Fruit fly (Drosophila melanogaster) whole organism, embryonic: ENCODE data around the gene TwdlO.

Experiments
- C15 ChIP-seq: fragments of 200-800 bp; sonication (Bioruptor generic); IDR thresholded peaks from 3 replicates; pipeline ENCODE4 v1.3.6; 2022; ENCODE audit warnings: missing biosample characterization, missing genetic modification characterization
- CG10147 ChIP-seq: fragments of 200-800 bp; sonication (Bioruptor generic); optimal IDR thresholded peaks from 2 replicates; lab custom pipeline; 2019; ENCODE audit warnings: missing biosample characterization, mild to moderate bottlenecking, missing genetic modification characterization, moderate library complexity
- CG10959 ChIP-seq: fragments of 200-800 bp; sonication (Bioruptor generic); IDR thresholded peaks from 2 replicates; pipeline ENCODE4 v1.3.6; 2022; ENCODE audit warnings: missing biosample characterization, missing genetic modification characterization
- CG11247 ChIP-seq: fragments of 200-800 bp; sonication (Bioruptor generic); IDR thresholded peaks from 2 replicates; pipeline ENCODE4 v1.3.6; 2022; ENCODE audit warnings: missing biosample characterization, missing genetic modification characterization
- CG12299 ChIP-seq: fragments of 200-800 bp; sonication (Bioruptor generic); optimal IDR thresholded peaks from 2 replicates; lab custom pipeline; 2018; ENCODE audit warnings: missing biosample characterization, mild to moderate bottlenecking, missing genetic modification characterization
- CG1233 ChIP-seq: fragments of 200-800 bp; sonication (Bioruptor generic); optimal IDR thresholded peaks from 4 replicates; lab custom pipeline; 2018; ENCODE audit warnings: missing biosample characterization, mild to moderate bottlenecking, missing genetic modification characterization
- CG13287 ChIP-seq: fragments of 200-800 bp; sonication (Bioruptor generic); IDR thresholded peaks from 2 replicates; pipeline ENCODE4 v1.3.6; 2022; ENCODE audit warnings: missing biosample characterization, missing genetic modification characterization; ENCODE audit not compliant: partially characterized antibody
- CG14441 ChIP-seq: fragments of 200-800 bp; sonication (Bioruptor generic); IDR thresholded peaks from 2 replicates; pipeline ENCODE4 v1.3.6; 2022; ENCODE audit warnings: missing biosample characterization, missing genetic modification characterization
- CG16779 ChIP-seq: fragments of 200-800 bp; sonication (Bioruptor generic); IDR thresholded peaks from 2 replicates; pipeline ENCODE4 v1.3.6; 2022; ENCODE audit warnings: missing biosample characterization, missing genetic modification characterization
- CG17328 ChIP-seq: fragments of 200-800 bp; sonication (Bioruptor generic); IDR thresholded peaks from 2 replicates; pipeline ENCODE4 v1.3.6; 2022; ENCODE audit warnings: missing biosample characterization, missing genetic modification characterization
- CG1792 ChIP-seq: fragments of 200-800 bp; sonication (Bioruptor generic); optimal IDR thresholded peaks from 2 replicates; lab custom pipeline; 2016; ENCODE audit warnings: missing biosample characterization, missing genetic modification characterization
- CG18619 ChIP-seq: fragments of 200-800 bp; sonication (Bioruptor generic); optimal IDR thresholded peaks from 3 replicates; lab custom pipeline; 2017; ENCODE audit warnings: missing biosample characterization, mild to moderate bottlenecking, missing genetic modification characterization
- CG18764 ChIP-seq: fragments of 200-800 bp; sonication (Bioruptor generic); optimal IDR thresholded peaks from 3 replicates; lab custom pipeline; 2016; ENCODE audit warnings: missing biosample characterization, missing genetic modification characterization
- CG2120 ChIP-seq: fragments of 200-800 bp; sonication (Bioruptor generic); optimal IDR thresholded peaks from 3 replicates; lab custom pipeline; 2016; ENCODE audit warnings: missing biosample characterization, missing genetic modification characterization
- CG2678 ChIP-seq: fragments of 200-800 bp; sonication (Bioruptor generic); optimal IDR thresholded peaks from 3 replicates; lab custom pipeline; 2019; ENCODE audit warnings: missing biosample characterization, mild to moderate bottlenecking, missing genetic modification characterization, moderate library complexity
- CG30020 ChIP-seq: fragments of 200-800 bp; optimal IDR thresholded peaks from 2 replicates; lab custom pipeline; 2019; ENCODE audit warnings: missing biosample characterization, mild to moderate bottlenecking, missing genetic modification characterization, moderate library complexity
- CG30403 ChIP-seq: fragments of 200-800 bp; sonication (Bioruptor generic); optimal IDR thresholded peaks from 3 replicates; lab custom pipeline; 2016; ENCODE audit warnings: missing biosample characterization, missing genetic modification characterization
- CG4282 ChIP-seq: fragments of 200-800 bp; sonication (Bioruptor generic); optimal IDR thresholded peaks from 2 replicates; lab custom pipeline; 2016; ENCODE audit warnings: missing biosample characterization, missing genetic modification characterization
- CG4328 ChIP-seq: fragments of 200-800 bp; sonication (Bioruptor generic); optimal IDR thresholded peaks from 3 replicates; lab custom pipeline; 2017; ENCODE audit warnings: missing biosample characterization, missing genetic modification reagents, missing genetic modification characterization
- CG4730 ChIP-seq: fragments of 200-800 bp; sonication (Bioruptor generic); IDR thresholded peaks from 2 replicates; pipeline ENCODE4 v1.3.6; 2022; ENCODE audit warnings: missing biosample characterization, missing genetic modification characterization
- CG4820 ChIP-seq: fragments of 200-800 bp; sonication (Bioruptor generic); optimal IDR thresholded peaks from 3 replicates; lab custom pipeline; 2016; ENCODE audit warnings: missing biosample characterization, missing genetic modification characterization
- CG7839 ChIP-seq: fragments of 200-800 bp; sonication (Bioruptor generic); optimal IDR thresholded peaks from 3 replicates; lab custom pipeline; 2018; ENCODE audit warnings: missing biosample characterization, mild to moderate bottlenecking, missing genetic modification characterization, moderate library complexity
- Dbx ChIP-seq: fragments of 200-800 bp; sonication (Bioruptor generic); IDR thresholded peaks from 3 replicates; pipeline ENCODE4 v1.3.6; 2022; ENCODE audit warnings: missing biosample characterization, missing genetic modification characterization
- Deaf1 ChIP-seq: fragments of 200-800 bp; optimal IDR thresholded peaks from 3 replicates; lab custom pipeline; 2019; ENCODE audit warnings: missing biosample characterization, mild to moderate bottlenecking, missing genetic modification characterization, moderate library complexity
- HLH4C ChIP-seq: fragments of 200-800 bp; sonication (Bioruptor generic); IDR thresholded peaks from 3 replicates; pipeline ENCODE4 v1.3.6; 2022; ENCODE audit warnings: missing biosample characterization, missing genetic modification characterization; ENCODE audit not compliant: partially characterized antibody
- Hmx ChIP-seq: fragments of 200-800 bp; sonication (Bioruptor generic); optimal IDR thresholded peaks from 2 replicates; lab custom pipeline; 2016; ENCODE audit warnings: missing biosample characterization, missing genetic modification characterization
- Hr51 ChIP-seq, 2 experiments: fragments of 200-800 bp; sonication (Bioruptor generic); optimal IDR thresholded peaks; 2 replicates in 1 of 2; 3 replicates in 1 of 2; lab custom pipeline; 2016 to 2018; ENCODE audit warnings: missing biosample characterization in 2 of 2, missing genetic modification characterization in 2 of 2, mild to moderate bottlenecking in 1 of 2, moderate library complexity in 1 of 2
- Jarid2 ChIP-seq: fragments of 200-800 bp; sonication (Bioruptor generic); optimal IDR thresholded peaks from 3 replicates; lab custom pipeline; 2017; ENCODE audit warnings: mild to moderate bottlenecking, missing biosample characterization, missing genetic modification reagents, missing genetic modification characterization
- Lim3 ChIP-seq: fragments of 200-800 bp; sonication (Bioruptor generic); IDR thresholded peaks from 2 replicates; pipeline ENCODE4 v1.3.6; 2022; ENCODE audit warnings: missing biosample characterization, missing genetic modification characterization
- NC2β ChIP-seq: fragments of 200-800 bp; sonication (Bioruptor generic); optimal IDR thresholded peaks from 2 replicates; lab custom pipeline; 2016; ENCODE audit warnings: missing biosample characterization, missing genetic modification characterization
- Neu2 ChIP-seq: fragments of 200-800 bp; sonication (Bioruptor generic); optimal IDR thresholded peaks from 3 replicates; lab custom pipeline; 2016; ENCODE audit warnings: missing biosample characterization, missing genetic modification characterization, borderline replicate concordance
- Pdp1 ChIP-seq, 2 experiments: fragments of 200-800 bp; sonication (Bioruptor generic); optimal IDR thresholded peaks; 3 replicates each; lab custom pipeline; 2016; ENCODE audit warnings: missing biosample characterization in 2 of 2, missing genetic modification characterization in 2 of 2, mild to moderate bottlenecking in 1 of 2, moderate library complexity in 1 of 2
- Ravus ChIP-seq: fragments of 200-800 bp; sonication (Bioruptor generic); IDR thresholded peaks from 2 replicates; pipeline ENCODE4 v1.3.6; 2022; ENCODE audit warnings: missing biosample characterization, missing genetic modification characterization
- Rx ChIP-seq: fragments of 200-800 bp; sonication (Bioruptor generic); IDR thresholded peaks from 2 replicates; pipeline ENCODE4 v1.3.6; 2022; ENCODE audit warnings: missing biosample characterization, missing genetic modification characterization
- YL-1 ChIP-seq: fragments of 200-800 bp; sonication (Bioruptor generic); optimal IDR thresholded peaks from 3 replicates; lab custom pipeline; 2017; ENCODE audit warnings: missing biosample characterization, mild to moderate bottlenecking, missing genetic modification characterization
- ash1 ChIP-seq: fragments of 200-800 bp; sonication (Bioruptor generic); optimal IDR thresholded peaks from 2 replicates; lab custom pipeline; 2018; ENCODE audit warnings: missing biosample characterization, mild to moderate bottlenecking, missing genetic modification characterization
- cas ChIP-seq: fragments of 200-800 bp; sonication (Bioruptor generic); IDR thresholded peaks from 2 replicates; pipeline ENCODE4 v1.3.6; 2022; ENCODE audit warnings: missing biosample characterization, missing genetic modification characterization
- chif ChIP-seq, 2 experiments: fragments of 200-800 bp; sonication (Bioruptor generic); optimal IDR thresholded peaks; 3 replicates each; lab custom pipeline; 2016; ENCODE audit warnings: missing biosample characterization in 2 of 2, missing genetic modification characterization in 2 of 2
- cwo ChIP-seq: fragments of 200-800 bp; sonication (Bioruptor generic); optimal IDR thresholded peaks from 3 replicates; lab custom pipeline; 2017; ENCODE audit warnings: missing biosample characterization, missing genetic modification characterization, mild to moderate bottlenecking, moderate library complexity, missing genetic modification reagents
- dan ChIP-seq: fragments of 200-800 bp; sonication (Bioruptor generic); IDR thresholded peaks from 2 replicates; pipeline ENCODE4 v1.3.6; 2022; ENCODE audit warnings: missing biosample characterization, missing genetic modification characterization
- dmrt11E ChIP-seq: fragments of 200-800 bp; sonication (Bioruptor generic); optimal IDR thresholded peaks from 3 replicates; lab custom pipeline; 2018; ENCODE audit warnings: missing biosample characterization, mild to moderate bottlenecking, missing genetic modification characterization, moderate library complexity
- ems ChIP-seq: fragments of 200-800 bp; sonication (Bioruptor generic); optimal IDR thresholded peaks from 3 replicates; lab custom pipeline; 2016; ENCODE audit warnings: missing biosample characterization, missing genetic modification characterization
- esg ChIP-seq: fragments of 200-800 bp; sonication (Bioruptor generic); conservative IDR thresholded peaks from 2 replicates; pipeline ENCODE4 v1.3.6; 2022; ENCODE audit warnings: missing biosample characterization, missing genetic modification characterization
- jigr1 ChIP-seq: fragments of 200-800 bp; sonication (Bioruptor generic); IDR thresholded peaks from 3 replicates; pipeline ENCODE4 v1.3.6; 2022; ENCODE audit warnings: missing biosample characterization, missing genetic modification characterization
- pan ChIP-seq, 4 experiments: fragments of >200 bp in 3 of 4; fragments of 200-800 bp in 1 of 4; sonication (Bioruptor generic) in 1 of 4; optimal IDR thresholded peaks in 3 of 4; IDR thresholded peaks in 1 of 4; 2 replicates each; pipeline versions ENCODE4 v1.3.6 to Lab custom; 2017 to 2022; ENCODE audit warnings: missing biosample characterization in 2 of 4, missing genetic modification characterization in 2 of 4, mixed read lengths in 1 of 4
- sc ChIP-seq, 3 experiments: fragments of >200 bp in 2 of 3; fragments of 200-800 bp in 1 of 3; sonication (Bioruptor generic) in 1 of 3; optimal IDR thresholded peaks; 2 replicates in 2 of 3; 3 replicates in 1 of 3; lab custom pipeline; 2017; ENCODE audit warnings: mild to moderate bottlenecking in 1 of 3, missing biosample characterization in 1 of 3, missing genetic modification characterization in 1 of 3, missing genetic modification reagents in 1 of 3
- sens-2 ChIP-seq: fragments of 200-800 bp; sonication (Bioruptor generic); IDR thresholded peaks from 2 replicates; pipeline ENCODE4 v1.3.6; 2022; ENCODE audit warnings: missing biosample characterization, missing genetic modification characterization
- slou ChIP-seq: fragments of 200-800 bp; sonication (Bioruptor generic); optimal IDR thresholded peaks from 3 replicates; lab custom pipeline; 2016; ENCODE audit warnings: missing biosample characterization, missing genetic modification characterization
- ssp ChIP-seq: fragments of 200-800 bp; sonication (Bioruptor generic); IDR thresholded peaks from 2 replicates; pipeline ENCODE4 v1.3.6; 2022; ENCODE audit warnings: missing biosample characterization, missing genetic modification characterization
- wor ChIP-seq: fragments of 200-800 bp; sonication (Bioruptor generic); IDR thresholded peaks from 2 replicates; pipeline ENCODE4 v1.3.6; 2022; ENCODE audit warnings: missing biosample characterization, missing genetic modification characterization

Gene TwdlO

dm6 chr3R:26654594-26654993, 28.1 kb upstream of the TwdlO start (continued):
- TF ChIP-seq Jarid2 (GFP tag; lab: Kevin White, UChicago) (no peak), pan (optimal IDR thresholded peaks at IDR 0.05; lab: Kevin White, UChicago) (no peak), pan (GFP tag; optimal IDR thresholded peaks at IDR 0.05 in 1 of 2, IDR thresholded peaks at IDR 0.05 in 1 of 2) (peak in 1 of 2 experiments; percentile 79), Hmx (peak; percentile 4), sens-2 (GFP tag; lab: Robert Waterston, UW) (no peak), CG1792 (GFP tag; lab: Kevin White, UChicago) (no peak), sc (optimal IDR thresholded peaks at IDR 0.05; lab: Kevin White, UChicago) (no peak), sc (GFP tag; optimal IDR thresholded peaks at IDR 0.05; lab: Kevin White, UChicago) (no peak), CG11247 (no peak), ems (peak; percentile 50), wor (peak; percentile 21; the same call in 1 of the 2 replicates), CG4282 (GFP tag; lab: Kevin White, UChicago) (no peak), Pdp1 (GFP tag; optimal IDR thresholded peaks at IDR 0.05; lab: Kevin White, UChicago) (peak in 1 of 2 experiments; percentile 39), Ravus (GFP tag; lab: Robert Waterston, UW) (no peak), CG4820 (GFP tag; lab: Kevin White, UChicago) (peak; percentile 42), CG13287 (GFP tag; lab: Robert Waterston, UW) (no peak), CG10959 (GFP tag; lab: Robert Waterston, UW) (no peak), Neu2 (GFP tag; lab: Kevin White, UChicago) (no peak), ssp (GFP tag; lab: Robert Waterston, UW) (no peak), CG7839 (peak; percentile 55), slou (GFP tag; lab: Kevin White, UChicago) (no peak), C15 (no peak), Lim3 (GFP tag; lab: Robert Waterston, UW) (0 out of 2 replicates have a peak, but pooled peaks have one; percentile 6), dmrt11E (tag; lab: Kevin White, UChicago) (no peak), ash1 (GFP tag; lab: Kevin White, UChicago) (no peak), Rx (peak; percentile 65), CG17328 (GFP tag; lab: Robert Waterston, UW) (peak; percentile 54; the same call in 1 of the 2 replicates), chif (GFP tag; optimal IDR thresholded peaks at IDR 0.05; lab: Kevin White, UChicago) (peak; percentile 10 to 25), CG1233 (GFP tag; lab: Kevin White, UChicago) (no peak), CG18764 (GFP tag; lab: Kevin White, UChicago) (peak; percentile 6), dan (GFP tag; lab: Robert Waterston, UW) (no peak), CG2678 (tag; lab: Kevin White, UChicago) (peak; percentile 64), cas (GFP tag; lab: Robert Waterston, UW) (no peak), Hr51 (GFP tag; optimal IDR thresholded peaks at IDR 0.05; lab: Kevin White, UChicago) (peak in 1 of 2 experiments; percentile 77), CG30403 (GFP tag; lab: Kevin White, UChicago) (peak; percentile 66), YL-1 (GFP tag; lab: Kevin White, UChicago) (no peak), Dbx (0 out of 3 replicates have a peak, but pooled peaks have one; percentile 28), esg (peak; percentile 71), NC2β (no peak), HLH4C (GFP tag; lab: Robert Waterston, UW) (no peak), CG10147 (peak; percentile 36), CG14441 (GFP tag; lab: Robert Waterston, UW) (peak; percentile 77), CG16779 (GFP tag; lab: Robert Waterston, UW) (no peak), Deaf1 (tag; lab: Kevin White, UChicago) (no peak), jigr1 (GFP tag; lab: Robert Waterston, UW) (no peak), CG4328 (GFP tag; lab: Kevin White, UChicago) (no peak), CG12299 (tag; lab: Kevin White, UChicago) (no peak), CG4730 (GFP tag; lab: Robert Waterston, UW) (peak; percentile 41), CG30020 (tag; lab: Kevin White, UChicago) (no peak), CG18619 (GFP tag; lab: Kevin White, UChicago) (peak; percentile 29), CG2120 (GFP tag; lab: Kevin White, UChicago) (peak; percentile 59), cwo (GFP tag; lab: Kevin White, UChicago) (peak; percentile 51)
